Worm (Caenorhabditis elegans) whole organism, L4/young adult: ENCODE measurements around the gene C47E12.9.

Experiments
- W03F9.2 ChIP-seq: fragments of 150-350 bp; optimal IDR thresholded peaks from 2 replicates; lab custom pipeline; 2014; ENCODE audit warnings: missing biosample characterization, missing genetic modification characterization
- dao-5 ChIP-seq: sonication (generic microtip); optimal IDR thresholded peaks from 2 replicates; lab custom pipeline; 2016; ENCODE audit warnings: missing genotype, missing genetic modification characterization, moderate library complexity, missing compliant biosample characterization

ce11 chrIV:10009536-10009935, 35.0 kb downstream of the C47E12.9 start, which contains the start of gene magu-4:
- no peak for TF ChIP-seq W03F9.2
- TF ChIP-seq dao-5 (tag; lab: Kevin White, UChicago), result no peak
